Fruit fly (Drosophila melanogaster) whole organism, embryonic: ENCODE measurements around the gene CG32299.

Source experiments
- Abd-B ChIP-seq: fragments of 200-800 bp; sonication (Bioruptor generic); optimal IDR thresholded peaks from 2 replicates; lab custom pipeline; 2018; ENCODE audit warnings: missing biosample characterization, mild to moderate bottlenecking, missing genetic modification characterization, moderate library complexity
- Awh ChIP-seq: fragments of 200-800 bp; sonication (Bioruptor generic); IDR thresholded peaks from 2 replicates; pipeline ENCODE4, ENCODE4 v1.3.6; 2022; ENCODE audit warnings: missing biosample characterization, missing genetic modification characterization
- Blimp-1 ChIP-seq: fragments of 200-800 bp; sonication (Bioruptor generic); optimal IDR thresholded peaks from 3 replicates; lab custom pipeline; 2018; ENCODE audit warnings: missing biosample characterization, missing genetic modification characterization, mild to moderate bottlenecking, moderate library complexity, missing genetic modification reagents
- CG11456 ChIP-seq: fragments of 200-800 bp; sonication (Bioruptor generic); IDR thresholded peaks from 3 replicates; pipeline ENCODE4 v1.3.6; 2022; ENCODE audit warnings: missing biosample characterization, missing genetic modification characterization
- CG13123 ChIP-seq: fragments of 200-800 bp; sonication (Bioruptor generic); optimal IDR thresholded peaks from 2 replicates; lab custom pipeline; 2016; ENCODE audit warnings: missing biosample characterization, missing genetic modification characterization
- CG13296 ChIP-seq: fragments of 200-800 bp; sonication (Bioruptor generic); optimal IDR thresholded peaks from 3 replicates; lab custom pipeline; 2018; ENCODE audit warnings: missing biosample characterization, mild to moderate bottlenecking, missing genetic modification characterization
- CG14050 ChIP-seq: fragments of 200-800 bp; sonication (Bioruptor generic); IDR thresholded peaks from 3 replicates; pipeline ENCODE4 v1.3.6; 2022; ENCODE audit warnings: missing biosample characterization, missing genetic modification characterization
- CG17912 ChIP-seq: fragments of 200-800 bp; sonication (Bioruptor generic); optimal IDR thresholded peaks from 2 replicates; lab custom pipeline; 2018; ENCODE audit warnings: missing biosample characterization, mild to moderate bottlenecking, missing genetic modification characterization
- CG18262 ChIP-seq: fragments of 200-800 bp; optimal IDR thresholded peaks from 3 replicates; lab custom pipeline; 2019; ENCODE audit warnings: missing biosample characterization, mild to moderate bottlenecking, missing genetic modification characterization, moderate library complexity
- CG2116 ChIP-seq: fragments of 200-800 bp; sonication (Bioruptor generic); optimal IDR thresholded peaks from 3 replicates; lab custom pipeline; 2018; ENCODE audit warnings: missing biosample characterization, mild to moderate bottlenecking, missing genetic modification characterization
- CG30403 ChIP-seq: fragments of 200-800 bp; sonication (Bioruptor generic); optimal IDR thresholded peaks from 3 replicates; lab custom pipeline; 2016; ENCODE audit warnings: missing biosample characterization, missing genetic modification characterization
- CG31365 ChIP-seq: fragments of 200-800 bp; sonication (Bioruptor generic); optimal IDR thresholded peaks from 2 replicates; lab custom pipeline; 2018; ENCODE audit warnings: missing biosample characterization, mild to moderate bottlenecking, missing genetic modification characterization
- CG31388 ChIP-seq: fragments of 200-800 bp; sonication (Bioruptor generic); optimal IDR thresholded peaks from 2 replicates; lab custom pipeline; 2016; ENCODE audit warnings: missing biosample characterization, missing genetic modification characterization
- CG3163 ChIP-seq: fragments of 200-800 bp; sonication (Bioruptor generic); optimal IDR thresholded peaks from 3 replicates; lab custom pipeline; 2016; ENCODE audit warnings: missing biosample characterization, missing genetic modification characterization
- CG3281 ChIP-seq: fragments of 200-800 bp; sonication (Bioruptor generic); optimal IDR thresholded peaks from 3 replicates; lab custom pipeline; 2017; ENCODE audit warnings: missing biosample characterization, mild to moderate bottlenecking, missing genetic modification characterization
- CG33213 ChIP-seq: fragments of 200-800 bp; sonication (Bioruptor generic); optimal IDR thresholded peaks from 3 replicates; lab custom pipeline; 2016; ENCODE audit warnings: missing biosample characterization, missing genetic modification characterization
- CG34422 ChIP-seq: fragments of 200-800 bp; sonication (Bioruptor generic); IDR thresholded peaks from 3 replicates; pipeline ENCODE4 v1.3.6; 2022; ENCODE audit warnings: missing biosample characterization, missing genetic modification characterization
- CG5953 ChIP-seq: fragments of 200-800 bp; sonication (Bioruptor generic); IDR thresholded peaks from 2 replicates; pipeline ENCODE4 v1.3.6; 2022; ENCODE audit warnings: missing biosample characterization, missing genetic modification characterization
- CG7372 ChIP-seq: fragments of 200-800 bp; sonication (Bioruptor generic); IDR thresholded peaks from 2 replicates; pipeline ENCODE4 v1.3.6; 2022; ENCODE audit warnings: missing biosample characterization, missing genetic modification characterization
- CG7556 ChIP-seq: fragments of 200-800 bp; sonication (Bioruptor generic); optimal IDR thresholded peaks from 2 replicates; lab custom pipeline; 2017; ENCODE audit warnings: missing biosample characterization, mild to moderate bottlenecking, missing genetic modification characterization
- CG8089 ChIP-seq: fragments of 200-800 bp; sonication (Bioruptor generic); optimal IDR thresholded peaks from 3 replicates; lab custom pipeline; 2016; ENCODE audit warnings: missing biosample characterization, missing genetic modification characterization
- CG8478 ChIP-seq: fragments of >200 bp; optimal IDR thresholded peaks from 2 replicates; lab custom pipeline; 2018
- CG9609 ChIP-seq: fragments of 200-800 bp; sonication (Bioruptor generic); optimal IDR thresholded peaks from 3 replicates; lab custom pipeline; 2016; ENCODE audit warnings: missing biosample characterization, missing genetic modification characterization
- Dad ChIP-seq: fragments of 200-800 bp; sonication (Bioruptor generic); optimal IDR thresholded peaks from 3 replicates; lab custom pipeline; 2016; ENCODE audit warnings: missing biosample characterization, missing genetic modification characterization
- Elba2 ChIP-seq: fragments of 200-800 bp; sonication (Bioruptor generic); optimal IDR thresholded peaks from 3 replicates; lab custom pipeline; 2016; ENCODE audit warnings: missing biosample characterization, missing genetic modification characterization
- Ets97D ChIP-seq: fragments of 200-800 bp; sonication (Bioruptor generic); optimal IDR thresholded peaks from 3 replicates; lab custom pipeline; 2016; ENCODE audit warnings: missing biosample characterization, missing genetic modification characterization
- Gug ChIP-seq: fragments of 200-800 bp; sonication (Bioruptor generic); IDR thresholded peaks from 4 replicates; pipeline ENCODE4 v1.3.6; 2022; ENCODE audit warnings: missing biosample characterization, missing genetic modification characterization
- Hmr ChIP-seq: fragments of 200-800 bp; sonication (Bioruptor generic); optimal IDR thresholded peaks from 3 replicates; lab custom pipeline; 2017; ENCODE audit warnings: mild to moderate bottlenecking, missing biosample characterization, missing genetic modification reagents, missing genetic modification characterization
- Lim3 ChIP-seq: fragments of 200-800 bp; sonication (Bioruptor generic); IDR thresholded peaks from 2 replicates; pipeline ENCODE4 v1.3.6; 2022; ENCODE audit warnings: missing biosample characterization, missing genetic modification characterization
- Myb ChIP-seq: fragments of 200-800 bp; sonication (Bioruptor generic); optimal IDR thresholded peaks from 2 replicates; lab custom pipeline; 2016; ENCODE audit warnings: missing biosample characterization, missing genetic modification characterization
- NK7.1 ChIP-seq: fragments of 200-800 bp; sonication (Bioruptor generic); optimal IDR thresholded peaks from 3 replicates; lab custom pipeline; 2016; ENCODE audit warnings: missing biosample characterization, missing genetic modification characterization
- Sox102F ChIP-seq: fragments of 200-800 bp; sonication (Bioruptor generic); optimal IDR thresholded peaks from 2 replicates; lab custom pipeline; 2018; ENCODE audit warnings: missing biosample characterization, mild to moderate bottlenecking, missing genetic modification characterization, moderate library complexity
- Sry-δ ChIP-seq: fragments of 200-800 bp; sonication (Bioruptor generic); optimal IDR thresholded peaks from 2 replicates; lab custom pipeline; 2016; ENCODE audit warnings: missing biosample characterization, missing genetic modification characterization
- ash1 ChIP-seq: fragments of 200-800 bp; sonication (Bioruptor generic); optimal IDR thresholded peaks from 2 replicates; lab custom pipeline; 2018; ENCODE audit warnings: missing biosample characterization, mild to moderate bottlenecking, missing genetic modification characterization
- cg ChIP-seq: fragments of 200-800 bp; sonication (Bioruptor generic); optimal IDR thresholded peaks from 3 replicates; lab custom pipeline; 2019; ENCODE audit warnings: missing biosample characterization, mild to moderate bottlenecking, missing genetic modification characterization, moderate library complexity
- dmrt99B ChIP-seq: fragments of 200-800 bp; sonication (Bioruptor generic); optimal IDR thresholded peaks from 2 replicates; lab custom pipeline; 2018; ENCODE audit warnings: missing biosample characterization, mild to moderate bottlenecking, missing genetic modification characterization, moderate library complexity
- emc ChIP-seq: fragments of 200-800 bp; sonication (Bioruptor generic); optimal IDR thresholded peaks from 2 replicates; lab custom pipeline; 2016; ENCODE audit warnings: missing biosample characterization, missing genetic modification characterization
- gcm2 ChIP-seq: fragments of 200-800 bp; sonication (Bioruptor generic); optimal IDR thresholded peaks from 2 replicates; lab custom pipeline; 2016; ENCODE audit warnings: missing biosample characterization, missing genetic modification characterization
- gfzf ChIP-seq: fragments of 200-800 bp; sonication (Bioruptor generic); optimal IDR thresholded peaks from 2 replicates; lab custom pipeline; 2016; ENCODE audit warnings: missing biosample characterization, mild to moderate bottlenecking, missing genetic modification characterization, moderate library complexity
- her ChIP-seq: fragments of 200-800 bp; sonication (Bioruptor generic); optimal IDR thresholded peaks from 2 replicates; lab custom pipeline; 2016; ENCODE audit warnings: missing biosample characterization, missing genetic modification characterization
- kah ChIP-seq: fragments of 200-800 bp; sonication (Bioruptor generic); optimal IDR thresholded peaks from 2 replicates; lab custom pipeline; 2018; ENCODE audit warnings: missing biosample characterization, mild to moderate bottlenecking, missing genetic modification characterization
- oc ChIP-seq: fragments of 200-800 bp; sonication (Bioruptor generic); optimal IDR thresholded peaks from 2 replicates; lab custom pipeline; 2018; ENCODE audit warnings: missing biosample characterization, mild to moderate bottlenecking, missing genetic modification characterization, moderate library complexity
- org-1 ChIP-seq: fragments of 200-800 bp; sonication (Bioruptor generic); optimal IDR thresholded peaks from 2 replicates; lab custom pipeline; 2017; ENCODE audit warnings: missing biosample characterization, missing genetic modification characterization
- pan ChIP-seq, 4 experiments: fragments of >200 bp in 3 of 4; fragments of 200-800 bp in 1 of 4; sonication (Bioruptor generic) in 1 of 4; optimal IDR thresholded peaks in 3 of 4; IDR thresholded peaks in 1 of 4; 2 replicates each; pipeline versions ENCODE4 v1.3.6 to Lab custom; 2017 to 2022; ENCODE audit warnings: missing biosample characterization in 2 of 4, missing genetic modification characterization in 2 of 4, mixed read lengths in 1 of 4
- pb ChIP-seq: fragments of 200-800 bp; sonication (Bioruptor generic); optimal IDR thresholded peaks from 3 replicates; lab custom pipeline; 2016; ENCODE audit warnings: missing biosample characterization, missing genetic modification characterization
- rib ChIP-seq: fragments of 200-800 bp; sonication (Bioruptor generic); IDR thresholded peaks from 2 replicates; pipeline ENCODE4 v1.3.6; 2022; ENCODE audit warnings: missing biosample characterization, missing genetic modification characterization
- trem ChIP-seq: fragments of 200-800 bp; optimal IDR thresholded peaks from 3 replicates; lab custom pipeline; 2019; ENCODE audit warnings: missing biosample characterization, mild to moderate bottlenecking, missing genetic modification characterization, moderate library complexity
- ttk ChIP-seq: fragments of 200-800 bp; sonication (Bioruptor generic); IDR thresholded peaks from 2 replicates; pipeline ENCODE4 v2.1.2; 2022; ENCODE audit warnings: missing biosample characterization, missing genetic modification characterization
- vnd ChIP-seq: fragments of 200-800 bp; sonication (Bioruptor generic); IDR thresholded peaks from 3 replicates; pipeline ENCODE4 v1.3.6; 2022; ENCODE audit warnings: missing biosample characterization, missing genetic modification characterization; ENCODE audit not compliant: partially characterized antibody
- zfh1 ChIP-seq: fragments of 200-800 bp; sonication (Bioruptor generic); IDR thresholded peaks from 3 replicates; pipeline ENCODE4 v1.3.6; 2022; ENCODE audit warnings: missing biosample characterization, missing genetic modification characterization

CG32299 gene

DNA sequence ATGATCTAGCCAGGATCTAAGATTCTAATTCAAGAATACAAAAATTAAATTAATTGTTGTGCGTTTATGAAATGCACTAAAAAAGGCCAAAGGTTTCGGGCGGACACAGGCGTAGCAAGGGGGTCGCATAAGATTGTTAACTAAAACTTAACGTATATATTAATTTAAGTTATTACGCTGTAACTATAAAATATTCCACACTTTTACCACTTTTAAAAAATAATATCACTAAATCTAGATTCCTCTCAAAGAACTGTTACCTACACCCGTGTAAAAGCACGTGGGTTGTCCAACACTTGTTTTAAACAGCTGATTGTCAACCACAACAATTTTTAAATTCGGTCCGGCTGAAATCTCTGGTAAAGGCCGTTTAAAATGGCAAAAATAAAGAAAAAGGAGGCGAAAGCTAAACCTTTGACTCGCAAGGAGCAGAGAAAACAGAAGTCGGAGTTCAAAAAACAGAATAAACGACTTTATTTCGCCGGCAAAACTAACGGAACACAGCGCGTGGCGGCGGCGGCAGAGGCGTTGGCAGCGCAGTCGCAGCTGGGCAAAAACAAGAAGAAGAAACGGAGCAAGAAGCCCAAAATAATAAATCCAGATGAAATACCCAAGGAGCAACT lies 17.3 kb downstream of the CG32299 start, which contains the start of the genes mRpL23 and CG9004 (continued):
- TF ChIP-seq her (GFP tag; lab: Kevin White, UChicago), result peak; percentile 94
- TF ChIP-seq pan (optimal IDR thresholded peaks at IDR 0.05; lab: Kevin White, UChicago), result no peak
- peak in 1 of 2 experiments; percentile 100 for TF ChIP-seq pan (GFP tag; optimal IDR thresholded peaks at IDR 0.05 in 1 of 2, IDR thresholded peaks at IDR 0.05 in 1 of 2)
- peak; percentile 98 for TF ChIP-seq CG7556 (GFP tag; lab: Kevin White, UChicago)
- peak; percentile 95 for TF ChIP-seq Elba2 (GFP tag; lab: Kevin White, UChicago)
- TF ChIP-seq Abd-B (GFP tag; lab: Kevin White, UChicago), result peak; percentile 99
- TF ChIP-seq rib (GFP tag; lab: Robert Waterston, UW), result peak; percentile 100
- peak; percentile 97 for TF ChIP-seq gcm2
- peak; percentile 99 for TF ChIP-seq dmrt99B (tag; lab: Kevin White, UChicago)
- peak; percentile 100 for TF ChIP-seq Sox102F (GFP tag; lab: Kevin White, UChicago)
- peak; percentile 100 for TF ChIP-seq CG7372 (GFP tag; lab: Robert Waterston, UW)
- peak; percentile 99 for TF ChIP-seq Gug
- peak; percentile 97 for TF ChIP-seq org-1
- peak; percentile 98 for TF ChIP-seq CG3281
- TF ChIP-seq CG5953 (GFP tag; lab: Robert Waterston, UW), result peak; percentile 99
- peak; percentile 95 for TF ChIP-seq pb (GFP tag; lab: Kevin White, UChicago)
- peak; percentile 99 for TF ChIP-seq oc (tag; lab: Kevin White, UChicago)
- TF ChIP-seq ash1 (GFP tag; lab: Kevin White, UChicago), result peak; percentile 92
- peak; percentile 100 for TF ChIP-seq CG30403
- peak; percentile 75 for TF ChIP-seq gfzf (GFP tag; lab: Kevin White, UChicago)
- TF ChIP-seq CG2116 (GFP tag; lab: Kevin White, UChicago), result peak; percentile 91
- TF ChIP-seq CG31365 (tag; lab: Kevin White, UChicago), result peak; percentile 87
- peak; percentile 97 for TF ChIP-seq CG8089
- TF ChIP-seq ttk, result peak; percentile 100
- peak; percentile 96 for TF ChIP-seq CG17912 (GFP tag; lab: Kevin White, UChicago)
- peak; percentile 98 for TF ChIP-seq Blimp-1
- peak; percentile 100 for TF ChIP-seq zfh1
- peak; percentile 99 for TF ChIP-seq CG31388 (GFP tag; lab: Kevin White, UChicago)
- TF ChIP-seq Hmr (GFP tag; lab: Kevin White, UChicago), result peak; percentile 99
- peak; percentile 98 for TF ChIP-seq CG9609
- peak; percentile 99 for TF ChIP-seq CG33213
- TF ChIP-seq kah (GFP tag; lab: Kevin White, UChicago), result peak; percentile 95
- TF ChIP-seq Ets97D (GFP tag; lab: Kevin White, UChicago), result peak; percentile 97
- peak; percentile 87 for TF ChIP-seq CG3163 (GFP tag; lab: Kevin White, UChicago)
- peak; percentile 98 for TF ChIP-seq CG13123 (GFP tag; lab: Kevin White, UChicago)
- peak; percentile 99 for TF ChIP-seq CG14050 (GFP tag; lab: Robert Waterston, UW)
- peak; percentile 100 for TF ChIP-seq Awh (GFP tag; lab: Robert Waterston, UW)
- peak; percentile 98 for TF ChIP-seq CG13296 (GFP tag; lab: Kevin White, UChicago)
- peak; percentile 100 for TF ChIP-seq CG11456
- peak; percentile 78 for TF ChIP-seq Sry-δ (GFP tag; lab: Kevin White, UChicago)
- no peak for TF ChIP-seq cg
- peak; percentile 97 for TF ChIP-seq NK7.1 (GFP tag; lab: Kevin White, UChicago)
- TF ChIP-seq vnd (GFP tag; lab: Robert Waterston, UW), result no peak
- TF ChIP-seq emc (GFP tag; lab: Kevin White, UChicago), result peak; percentile 97
- TF ChIP-seq CG18262 (tag; lab: Kevin White, UChicago), result peak; percentile 98
- TF ChIP-seq CG8478 (lab: Kevin White, UChicago), result no peak
- peak; percentile 100 for TF ChIP-seq Lim3
- peak; percentile 91 for TF ChIP-seq Myb
- TF ChIP-seq Dad (GFP tag; lab: Kevin White, UChicago), result peak; percentile 99
- peak; percentile 96 for TF ChIP-seq trem
- peak; percentile 100 for TF ChIP-seq CG34422
